Fruit fly (Drosophila melanogaster) whole organism, embryonic: ENCODE measurements around the gene e.
A peak's percentile ranks its signal among the peaks of the same experiment; 100 is the strongest.

ENCODE experiments used
- Blimp-1 ChIP-seq: fragments of 200-800 bp; sonication (Bioruptor generic); optimal IDR thresholded peaks from 3 replicates; lab custom pipeline; 2018; ENCODE audit warnings: missing biosample characterization, missing genetic modification characterization, mild to moderate bottlenecking, moderate library complexity, missing genetic modification reagents
- CG11456 ChIP-seq: fragments of 200-800 bp; sonication (Bioruptor generic); IDR thresholded peaks from 3 replicates; pipeline ENCODE4 v1.3.6; 2022; ENCODE audit warnings: missing biosample characterization, missing genetic modification characterization
- CG11696 ChIP-seq: fragments of 200-800 bp; sonication (Bioruptor generic); IDR thresholded peaks from 2 replicates; pipeline ENCODE4 v1.3.6; 2022; ENCODE audit warnings: missing biosample characterization, missing genetic modification characterization
- CG12219 ChIP-seq: fragments of 200-800 bp; sonication (Bioruptor generic); optimal IDR thresholded peaks from 3 replicates; lab custom pipeline; 2018; ENCODE audit warnings: missing biosample characterization, mild to moderate bottlenecking, missing genetic modification characterization
- CG12744 ChIP-seq: fragments of 200-800 bp; sonication (Bioruptor generic); optimal IDR thresholded peaks from 2 replicates; lab custom pipeline; 2016; ENCODE audit warnings: missing biosample characterization, missing genetic modification characterization
- CG12942 ChIP-seq: fragments of 200-800 bp; sonication (Bioruptor generic); optimal IDR thresholded peaks from 3 replicates; lab custom pipeline; 2016; ENCODE audit warnings: missing biosample characterization, missing genetic modification characterization
- CG1529 ChIP-seq: fragments of 200-800 bp; sonication (Bioruptor generic); optimal IDR thresholded peaks from 3 replicates; lab custom pipeline; 2018; ENCODE audit warnings: missing biosample characterization, missing genetic modification characterization
- CG15696 ChIP-seq: fragments of 200-800 bp; sonication (Bioruptor generic); optimal IDR thresholded peaks from 2 replicates; lab custom pipeline; 2019; ENCODE audit warnings: missing biosample characterization, mild to moderate bottlenecking, missing genetic modification characterization, moderate library complexity
- CG17912 ChIP-seq: fragments of 200-800 bp; sonication (Bioruptor generic); optimal IDR thresholded peaks from 2 replicates; lab custom pipeline; 2018; ENCODE audit warnings: missing biosample characterization, mild to moderate bottlenecking, missing genetic modification characterization
- CG31388 ChIP-seq: fragments of 200-800 bp; sonication (Bioruptor generic); optimal IDR thresholded peaks from 2 replicates; lab custom pipeline; 2016; ENCODE audit warnings: missing biosample characterization, missing genetic modification characterization
- CG32532 ChIP-seq: fragments of 200-800 bp; sonication (Bioruptor generic); IDR thresholded peaks from 2 replicates; pipeline ENCODE4 v1.3.6; 2022; ENCODE audit warnings: missing biosample characterization, missing genetic modification characterization
- CG3407 ChIP-seq: fragments of 200-800 bp; sonication (Bioruptor generic); optimal IDR thresholded peaks from 2 replicates; lab custom pipeline; 2018; ENCODE audit warnings: missing biosample characterization, mild to moderate bottlenecking, missing genetic modification characterization
- CG4617 ChIP-seq: fragments of 200-800 bp; sonication (Bioruptor generic); optimal IDR thresholded peaks from 3 replicates; lab custom pipeline; 2016; ENCODE audit warnings: missing biosample characterization, missing genetic modification characterization, borderline replicate concordance
- CG4854 ChIP-seq: fragments of 200-800 bp; sonication (Bioruptor generic); optimal IDR thresholded peaks from 2 replicates; lab custom pipeline; 2016; ENCODE audit warnings: missing biosample characterization, missing genetic modification characterization, inconsistent platforms
- CG5953 ChIP-seq: fragments of 200-800 bp; sonication (Bioruptor generic); IDR thresholded peaks from 2 replicates; pipeline ENCODE4 v1.3.6; 2022; ENCODE audit warnings: missing biosample characterization, missing genetic modification characterization
- CG6683 ChIP-seq: fragments of 200-800 bp; sonication (Bioruptor generic); optimal IDR thresholded peaks from 2 replicates; lab custom pipeline; 2017; ENCODE audit warnings: missing biosample characterization, mild to moderate bottlenecking, missing genetic modification characterization, missing genetic modification reagents
- CG6689 ChIP-seq: fragments of 200-800 bp; sonication (Bioruptor generic); IDR thresholded peaks from 2 replicates; pipeline ENCODE4 v1.3.6; 2022; ENCODE audit warnings: missing biosample characterization, missing genetic modification characterization
- CG8089 ChIP-seq: fragments of 200-800 bp; sonication (Bioruptor generic); optimal IDR thresholded peaks from 3 replicates; lab custom pipeline; 2016; ENCODE audit warnings: missing biosample characterization, missing genetic modification characterization
- CG9437 ChIP-seq: fragments of 200-800 bp; sonication (Bioruptor generic); optimal IDR thresholded peaks from 2 replicates; lab custom pipeline; 2018; ENCODE audit warnings: missing biosample characterization, mild to moderate bottlenecking, missing genetic modification characterization
- Chrac-16 ChIP-seq: fragments of 200-800 bp; sonication (Bioruptor generic); optimal IDR thresholded peaks from 3 replicates; lab custom pipeline; 2016; ENCODE audit warnings: missing biosample characterization, missing genetic modification characterization
- Fer1 ChIP-seq: fragments of 200-800 bp; sonication (Bioruptor generic); optimal IDR thresholded peaks from 2 replicates; lab custom pipeline; 2017; ENCODE audit warnings: missing biosample characterization, mild to moderate bottlenecking, missing genetic modification characterization
- H15 ChIP-seq: fragments of 200-800 bp; sonication (Bioruptor generic); IDR thresholded peaks from 3 replicates; pipeline ENCODE4 v1.3.6; 2022; ENCODE audit warnings: missing biosample characterization, missing genetic modification characterization
- HLH3B ChIP-seq: fragments of 200-800 bp; sonication (Bioruptor generic); IDR thresholded peaks from 2 replicates; pipeline ENCODE4 v1.3.6; 2022; ENCODE audit warnings: missing biosample characterization, missing genetic modification characterization
- Hr3 ChIP-seq: fragments of 200-800 bp; sonication (Bioruptor generic); optimal IDR thresholded peaks from 3 replicates; lab custom pipeline; 2016; ENCODE audit warnings: missing biosample characterization, missing genetic modification characterization
- Lpt ChIP-seq: fragments of >200 bp; optimal IDR thresholded peaks from 2 replicates; lab custom pipeline; 2018; ENCODE audit warnings: missing biosample characterization, missing genetic modification characterization
- MTF-1 ChIP-seq: fragments of 200-800 bp; sonication (Bioruptor generic); optimal IDR thresholded peaks from 2 replicates; lab custom pipeline; 2018; ENCODE audit warnings: missing biosample characterization, mild to moderate bottlenecking, missing genetic modification characterization, borderline replicate concordance
- Meics ChIP-seq: fragments of 200-800 bp; sonication (Bioruptor generic); optimal IDR thresholded peaks from 2 replicates; lab custom pipeline; 2017; ENCODE audit warnings: missing biosample characterization, mild to moderate bottlenecking, missing genetic modification characterization
- NK7.1 ChIP-seq: fragments of 200-800 bp; sonication (Bioruptor generic); optimal IDR thresholded peaks from 3 replicates; lab custom pipeline; 2016; ENCODE audit warnings: missing biosample characterization, missing genetic modification characterization
- Neu2 ChIP-seq: fragments of 200-800 bp; sonication (Bioruptor generic); optimal IDR thresholded peaks from 3 replicates; lab custom pipeline; 2016; ENCODE audit warnings: missing biosample characterization, missing genetic modification characterization, borderline replicate concordance
- Oaz ChIP-seq: fragments of 200-800 bp; sonication (Bioruptor generic); IDR thresholded peaks from 2 replicates; pipeline ENCODE4 v1.3.6; 2022; ENCODE audit warnings: missing biosample characterization, missing genetic modification characterization
- Trl ChIP-seq, 3 experiments: fragments of >200 bp in 2 of 3; fragments of 200-800 bp in 1 of 3; sonication (Bioruptor generic) in 1 of 3; optimal IDR thresholded peaks; 2 replicates in 1 of 3; 3 replicates in 2 of 3; lab custom pipeline; 2016 to 2017; ENCODE audit warnings: missing biosample characterization in 1 of 3, missing genetic modification characterization in 1 of 3
- ac ChIP-seq: fragments of 200-800 bp; sonication (Bioruptor generic); optimal IDR thresholded peaks from 3 replicates; lab custom pipeline; 2017; ENCODE audit warnings: missing biosample characterization, mild to moderate bottlenecking, missing genetic modification characterization
- bcd ChIP-seq: fragments of 200-800 bp; sonication (Bioruptor generic); optimal IDR thresholded peaks from 2 replicates; lab custom pipeline; 2017; ENCODE audit warnings: missing biosample characterization, mild to moderate bottlenecking, missing genetic modification characterization
- bowl ChIP-seq: fragments of 200-800 bp; sonication (Bioruptor generic); IDR thresholded peaks from 2 replicates; pipeline ENCODE4 v1.3.6; 2022; ENCODE audit warnings: missing biosample characterization, missing genetic modification characterization
- br ChIP-seq: fragments of >200 bp; optimal IDR thresholded peaks from 2 replicates; lab custom pipeline; 2017
- dimm ChIP-seq: fragments of 200-800 bp; sonication (Bioruptor generic); IDR thresholded peaks from 2 replicates; pipeline ENCODE4 v1.3.6; 2022; ENCODE audit warnings: missing biosample characterization, missing genetic modification characterization
- eve ChIP-seq, 2 experiments: fragments of >200 bp; optimal IDR thresholded peaks; 2 replicates each; lab custom pipeline; 2017; ENCODE audit warnings: missing biosample characterization in 2 of 2, missing genetic modification characterization in 2 of 2
- gsb ChIP-seq: fragments of 200-800 bp; sonication (Bioruptor generic); IDR thresholded peaks from 2 replicates; pipeline ENCODE4 v1.3.6; 2022; ENCODE audit warnings: missing biosample characterization, missing genetic modification characterization
- gt ChIP-seq: fragments of 200-800 bp; sonication (Bioruptor generic); IDR thresholded peaks from 2 replicates; pipeline ENCODE4 v1.3.6; 2022; ENCODE audit warnings: missing biosample characterization, missing genetic modification characterization
- her ChIP-seq: fragments of 200-800 bp; sonication (Bioruptor generic); optimal IDR thresholded peaks from 2 replicates; lab custom pipeline; 2016; ENCODE audit warnings: missing biosample characterization, missing genetic modification characterization
- hkb ChIP-seq, 2 experiments: fragments of 200-800 bp in 1 of 2; fragments of >200 bp in 1 of 2; sonication (Bioruptor generic) in 1 of 2; IDR thresholded peaks in 1 of 2; optimal IDR thresholded peaks in 1 of 2; 2 replicates each; pipeline versions ENCODE4 v1.3.6 to Lab custom; 2017 to 2022; ENCODE audit warnings: missing biosample characterization in 1 of 2, missing genetic modification characterization in 1 of 2
- nau ChIP-seq: fragments of 200-800 bp; sonication (Bioruptor generic); optimal IDR thresholded peaks from 3 replicates; lab custom pipeline; 2017; ENCODE audit warnings: missing biosample characterization, mild to moderate bottlenecking, missing genetic modification characterization, missing genetic modification reagents
- nmo ChIP-seq: fragments of 200-800 bp; sonication (Bioruptor generic); optimal IDR thresholded peaks from 2 replicates; lab custom pipeline; 2018; ENCODE audit warnings: missing biosample characterization, mild to moderate bottlenecking, missing genetic modification characterization, moderate library complexity
- onecut ChIP-seq: fragments of 200-800 bp; sonication (Bioruptor generic); IDR thresholded peaks from 2 replicates; pipeline ENCODE4 v1.3.6; 2022; ENCODE audit warnings: missing biosample characterization, missing genetic modification characterization
- phol ChIP-seq: fragments of 200-800 bp; sonication (Bioruptor generic); optimal IDR thresholded peaks from 3 replicates; lab custom pipeline; 2018; ENCODE audit warnings: missing biosample characterization, mild to moderate bottlenecking, missing genetic modification characterization, moderate library complexity
- pros ChIP-seq: fragments of 200-800 bp; sonication (Bioruptor generic); optimal IDR thresholded peaks from 3 replicates; lab custom pipeline; 2019; ENCODE audit warnings: missing biosample characterization, mild to moderate bottlenecking, missing genetic modification characterization, moderate library complexity
- so ChIP-seq: fragments of 200-800 bp; sonication (Bioruptor generic); IDR thresholded peaks from 3 replicates; pipeline ENCODE4 v1.3.6; 2022; ENCODE audit warnings: missing biosample characterization, missing genetic modification characterization
- sqz ChIP-seq: fragments of 200-800 bp; sonication (Bioruptor generic); optimal IDR thresholded peaks from 3 replicates; lab custom pipeline; 2018; ENCODE audit warnings: missing biosample characterization, mild to moderate bottlenecking, missing genetic modification characterization
- unc-4 ChIP-seq: fragments of 200-800 bp; sonication (Bioruptor generic); IDR thresholded peaks from 2 replicates; pipeline ENCODE4 v1.3.6; 2022; ENCODE audit warnings: missing biosample characterization, missing genetic modification characterization; ENCODE audit not compliant: partially characterized antibody
- yki ChIP-seq: fragments of >200 bp; optimal IDR thresholded peaks from 3 replicates; lab custom pipeline; 2018
- z ChIP-seq: fragments of 200-800 bp; sonication (Bioruptor generic); IDR thresholded peaks from 3 replicates; pipeline ENCODE4 v1.3.6; 2022; ENCODE audit warnings: missing biosample characterization, missing genetic modification characterization

The e gene

DNA sequence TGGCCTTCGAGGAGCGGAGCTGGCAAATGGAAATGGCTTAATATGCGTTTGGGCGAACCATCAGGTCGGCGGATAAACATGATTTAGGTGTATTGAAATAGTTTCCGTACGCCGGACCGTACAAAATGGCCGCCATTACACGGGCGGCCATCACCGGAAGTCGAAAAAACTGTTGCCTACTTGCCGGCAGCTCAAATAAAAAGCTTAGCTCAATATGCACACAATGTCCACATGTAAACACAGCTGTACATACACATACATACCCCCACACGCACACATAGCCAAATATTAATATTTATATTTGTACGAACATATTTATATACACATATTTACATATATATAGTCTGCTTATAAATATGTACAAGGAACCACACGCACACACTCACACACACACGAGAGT, 26.2 kb upstream of the e start (continued):
- 0 out of 2 replicates have a peak, but pooled peaks have one; percentile 17 for TF ChIP-seq Oaz (GFP tag; lab: Robert Waterston, UW)
- no peak for TF ChIP-seq CG31388
- TF ChIP-seq CG12744 (GFP tag; lab: Kevin White, UChicago), result peak; percentile 60
- peak; percentile 10 for TF ChIP-seq nmo (GFP tag; lab: Kevin White, UChicago)
- TF ChIP-seq onecut (GFP tag; lab: Robert Waterston, UW), result peak; percentile 47
- TF ChIP-seq CG9437, result no peak
- no peak for TF ChIP-seq NK7.1 (GFP tag; lab: Kevin White, UChicago)
- TF ChIP-seq ac (GFP tag; lab: Kevin White, UChicago), result peak; percentile 35
- no peak for TF ChIP-seq CG15696 (tag; lab: Kevin White, UChicago)
- no peak for TF ChIP-seq CG12942 (GFP tag; lab: Kevin White, UChicago)
- no peak for TF ChIP-seq CG4617 (GFP tag; lab: Kevin White, UChicago)
- no peak for TF ChIP-seq yki
- TF ChIP-seq CG3407 (GFP tag; lab: Kevin White, UChicago), result peak; percentile 47
- TF ChIP-seq bowl, result no peak
- TF ChIP-seq Fer1 (GFP tag; lab: Kevin White, UChicago), result peak; percentile 14
- TF ChIP-seq Neu2, result no peak
- no peak for TF ChIP-seq unc-4 (GFP tag; lab: Robert Waterston, UW)
- peak; percentile 43 for TF ChIP-seq Meics (GFP tag; lab: Kevin White, UChicago)
- no peak for TF ChIP-seq Trl (optimal IDR thresholded peaks at IDR 0.05; lab: Kevin White, UChicago)
- TF ChIP-seq Trl (GFP tag; optimal IDR thresholded peaks at IDR 0.05; lab: Kevin White, UChicago), result no peak
- TF ChIP-seq MTF-1, result peak; percentile 41
- TF ChIP-seq sqz (GFP tag; lab: Kevin White, UChicago), result no peak
- 0 out of 3 replicates have a peak, but pooled peaks have one; percentile 35 for TF ChIP-seq so
- no peak for TF ChIP-seq CG17912
- TF ChIP-seq phol (tag; lab: Kevin White, UChicago), result peak; percentile 75
- 0 out of 3 replicates have a peak, but pooled peaks have one; percentile 54 for TF ChIP-seq H15
- no peak for TF ChIP-seq dimm
- no peak for TF ChIP-seq br (lab: Kevin White, UChicago)
- TF ChIP-seq gsb (GFP tag; lab: Robert Waterston, UW), result peak; percentile 38; the same call in 1 of the 2 replicates
- TF ChIP-seq CG4854 (GFP tag; lab: Kevin White, UChicago), result no peak
- TF ChIP-seq CG1529 (GFP tag; lab: Kevin White, UChicago), result peak; percentile 37
- peak; percentile 39; the same call in 1 of the 2 replicates for TF ChIP-seq CG32532 (GFP tag; lab: Robert Waterston, UW)
- peak; percentile 66; the same call in 1 of the 3 replicates for TF ChIP-seq CG11456 (GFP tag; lab: Robert Waterston, UW)
- no peak for TF ChIP-seq hkb (optimal IDR thresholded peaks at IDR 0.05; lab: Kevin White, UChicago)
- TF ChIP-seq hkb (GFP tag; IDR thresholded peaks at IDR 0.05; lab: Robert Waterston, UW), result peak; percentile 56
- TF ChIP-seq CG11696 (GFP tag; lab: Robert Waterston, UW), result peak; percentile 34; the same call in 1 of the 2 replicates
- TF ChIP-seq CG12219 (GFP tag; lab: Kevin White, UChicago), result peak; percentile 27
- TF ChIP-seq CG5953, result peak; percentile 19; the same call in 1 of the 2 replicates
- no peak for TF ChIP-seq z (GFP tag; lab: Robert Waterston, UW)
- TF ChIP-seq CG6689 (GFP tag; lab: Robert Waterston, UW), result 0 out of 2 replicates have a peak, but pooled peaks have one; percentile 18
- no peak for TF ChIP-seq pros
- no peak for TF ChIP-seq CG6683 (GFP tag; lab: Kevin White, UChicago)
- no peak for TF ChIP-seq CG8089 (GFP tag; lab: Kevin White, UChicago)
- peak; percentile 26 for TF ChIP-seq Blimp-1 (GFP tag; lab: Kevin White, UChicago)
- TF ChIP-seq HLH3B (GFP tag; lab: Robert Waterston, UW), result peak; percentile 51; the same call in 1 of the 2 replicates
- no peak for TF ChIP-seq Lpt (GFP tag; lab: Kevin White, UChicago)
- no peak for TF ChIP-seq eve (GFP tag; optimal IDR thresholded peaks at IDR 0.05; lab: Kevin White, UChicago)
- no peak for TF ChIP-seq Chrac-16 (GFP tag; lab: Kevin White, UChicago)
- TF ChIP-seq her (GFP tag; lab: Kevin White, UChicago), result no peak
- peak; percentile 26 for TF ChIP-seq bcd (GFP tag; lab: Kevin White, UChicago)
- no peak for TF ChIP-seq gt (GFP tag; lab: Robert Waterston, UW)
- no peak for TF ChIP-seq nau
- TF ChIP-seq Hr3 (GFP tag; lab: Kevin White, UChicago), result no peak
